Worm (Caenorhabditis elegans) whole organism, L2 larva: ENCODE results near the gene cal-7.

Experiments used
- C34F6.9 ChIP-seq: fragments of 150-350 bp; optimal IDR thresholded peaks from 2 replicates; lab custom pipeline; 2014; ENCODE audit warnings: missing biosample characterization, missing genetic modification characterization
- F13H6.1 ChIP-seq: sonication (generic microtip); optimal IDR thresholded peaks from 2 replicates; lab custom pipeline; 2016; ENCODE audit warnings: missing genetic modification characterization, missing compliant biosample characterization
- Y55F3AM.14 ChIP-seq: fragments of 200-800 bp; sonication (Bioruptor generic); optimal IDR thresholded peaks from 2 replicates; lab custom pipeline; 2018; ENCODE audit warnings: mild to moderate bottlenecking, missing genetic modification characterization, missing compliant biosample characterization
- ZK546.5 ChIP-seq: sonication (generic microtip); optimal IDR thresholded peaks from 2 replicates; lab custom pipeline; 2017; ENCODE audit warnings: missing biosample characterization, missing genetic modification characterization
- alr-1 ChIP-seq: fragments of 150-350 bp; optimal IDR thresholded peaks from 2 replicates; lab custom pipeline; 2014; ENCODE audit warnings: missing biosample characterization, missing genetic modification characterization
- blmp-1 ChIP-seq: sonication (generic microtip); optimal IDR thresholded peaks from 2 replicates; lab custom pipeline; 2017; ENCODE audit warnings: missing genetic modification characterization, mild to moderate bottlenecking, missing compliant biosample characterization, antibody characterized with exemption, moderate library complexity; ENCODE audit not compliant: insufficient read depth
- ceh-16 ChIP-seq: fragments of 150-350 bp; optimal IDR thresholded peaks from 2 replicates; lab custom pipeline; 2014; ENCODE audit warnings: missing biosample characterization, missing genetic modification characterization
- ceh-82 ChIP-seq: fragments of 150-350 bp; optimal IDR thresholded peaks from 2 replicates; lab custom pipeline; 2014; ENCODE audit warnings: missing biosample characterization, missing genetic modification characterization
- egl-27 ChIP-seq: sonication (generic microtip); optimal IDR thresholded peaks from 3 replicates; lab custom pipeline; 2017; ENCODE audit warnings: missing biosample characterization, missing genetic modification reagents, missing genetic modification characterization
- elt-3 ChIP-seq: sonication (generic microtip); optimal IDR thresholded peaks from 2 replicates; lab custom pipeline; 2017; ENCODE audit warnings: missing biosample characterization, missing genetic modification characterization
- fos-1 ChIP-seq: fragments of 150-350 bp; optimal IDR thresholded peaks from 2 replicates; lab custom pipeline; 2014; ENCODE audit warnings: missing biosample characterization, missing genetic modification characterization
- gmeb-1 ChIP-seq: fragments of 150-350 bp; optimal IDR thresholded peaks from 2 replicates; lab custom pipeline; 2014; ENCODE audit warnings: missing biosample characterization, missing genetic modification characterization
- lin-11 ChIP-seq: fragments of 150-350 bp; sonication (generic microtip); optimal IDR thresholded peaks from 2 replicates; lab custom pipeline; 2014; ENCODE audit warnings: missing biosample characterization, missing genetic modification characterization, inconsistent platforms, mixed read lengths
- lin-13 ChIP-seq: fragments of 150-350 bp; optimal IDR thresholded peaks from 2 replicates; lab custom pipeline; 2014; ENCODE audit warnings: missing biosample characterization, missing genetic modification reagents, missing genetic modification characterization
- lin-39 ChIP-seq: fragments of 150-350 bp; optimal IDR thresholded peaks from 2 replicates; lab custom pipeline; 2014; ENCODE audit warnings: missing biosample characterization, missing genetic modification reagents, missing genetic modification characterization
- lsy-2 ChIP-seq, 2 experiments: fragments of 150-350 bp in 1 of 2; sonication (generic microtip) in 1 of 2; optimal IDR thresholded peaks; 2 replicates each; lab custom pipeline; 2014 to 2017; ENCODE audit warnings: missing biosample characterization in 2 of 2, missing genetic modification characterization in 2 of 2
- mab-5 ChIP-seq: fragments of 150-350 bp; optimal IDR thresholded peaks from 2 replicates; lab custom pipeline; 2014; ENCODE audit warnings: missing biosample characterization, missing genetic modification characterization
- mbf-1 ChIP-seq: sonication (generic microtip); optimal IDR thresholded peaks from 2 replicates; lab custom pipeline; 2017; ENCODE audit warnings: missing biosample characterization, missing genetic modification characterization
- nhr-10 ChIP-seq: sonication (generic microtip); optimal IDR thresholded peaks from 2 replicates; lab custom pipeline; 2017; ENCODE audit warnings: missing biosample characterization, missing genetic modification characterization
- nhr-11 ChIP-seq: fragments of 150-350 bp; optimal IDR thresholded peaks from 2 replicates; lab custom pipeline; 2014; ENCODE audit warnings: missing biosample characterization, missing genetic modification characterization
- nhr-12 ChIP-seq: fragments of 150-350 bp; optimal IDR thresholded peaks from 2 replicates; lab custom pipeline; 2014; ENCODE audit warnings: missing biosample characterization, missing genetic modification characterization
- nhr-129 ChIP-seq: fragments of 150-350 bp; optimal IDR thresholded peaks from 2 replicates; lab custom pipeline; 2014; ENCODE audit warnings: missing biosample characterization, missing genetic modification characterization
- nhr-23 ChIP-seq: fragments of 150-350 bp; optimal IDR thresholded peaks from 2 replicates; lab custom pipeline; 2014; ENCODE audit warnings: missing biosample characterization, missing genetic modification reagents, missing genetic modification characterization
- nhr-25 ChIP-seq: fragments of 150-350 bp; sonication (generic microtip); optimal IDR thresholded peaks from 3 replicates; lab custom pipeline; 2014; ENCODE audit warnings: missing biosample characterization, missing genetic modification characterization
- nhr-6 ChIP-seq: fragments of 150-350 bp; optimal IDR thresholded peaks from 2 replicates; lab custom pipeline; 2014; ENCODE audit warnings: missing biosample characterization, missing genetic modification characterization
- nhr-77 ChIP-seq: fragments of 150-350 bp; optimal IDR thresholded peaks from 2 replicates; lab custom pipeline; 2014; ENCODE audit warnings: missing biosample characterization, missing genetic modification characterization
- peb-1 ChIP-seq: fragments of 150-350 bp; optimal IDR thresholded peaks from 2 replicates; lab custom pipeline; 2014; ENCODE audit warnings: missing biosample characterization, missing genetic modification characterization
- sem-4 ChIP-seq: fragments of 150-350 bp; optimal IDR thresholded peaks from 2 replicates; lab custom pipeline; 2014; ENCODE audit warnings: missing biosample characterization, missing genetic modification reagents, missing genetic modification characterization
- skn-1 ChIP-seq: sonication (generic microtip); optimal IDR thresholded peaks from 2 replicates; lab custom pipeline; 2017; ENCODE audit warnings: missing biosample characterization, missing genetic modification characterization
- sma-3 ChIP-seq: sonication (generic microtip); optimal IDR thresholded peaks from 2 replicates; lab custom pipeline; 2016; ENCODE audit warnings: missing genetic modification reagents, missing genetic modification characterization, missing compliant biosample characterization
- snpc-4 ChIP-seq: fragments of 150-350 bp; optimal IDR thresholded peaks from 2 replicates; lab custom pipeline; 2014; ENCODE audit warnings: missing biosample characterization, missing genetic modification characterization
- unc-39 ChIP-seq: fragments of 150-350 bp; optimal IDR thresholded peaks from 2 replicates; lab custom pipeline; 2014; ENCODE audit warnings: missing biosample characterization, missing genetic modification characterization
- unc-62 ChIP-seq: fragments of 150-350 bp; optimal IDR thresholded peaks from 2 replicates; lab custom pipeline; 2014; ENCODE audit warnings: missing biosample characterization, missing genetic modification reagents, missing genetic modification characterization
- ztf-11 ChIP-seq: sonication (generic microtip); optimal IDR thresholded peaks from 2 replicates; lab custom pipeline; 2017; ENCODE audit warnings: missing biosample characterization, missing genetic modification characterization
- ztf-4 ChIP-seq: fragments of 150-350 bp; optimal IDR thresholded peaks from 2 replicates; lab custom pipeline; 2014; ENCODE audit warnings: missing biosample characterization, missing genetic modification characterization

Gene cal-7

ce11 chrV:9775734-9776133 is 41.8 kb downstream of the cal-7 start, which contains the start of gene F46B6.12:
F46B6.12 (minus strand) TSS chrV:9775834.
- TF ChIP-seq skn-1 (tag; lab: Kevin White, UChicago) (no peak), alr-1 (tag; lab: Kevin White, UChicago) (no peak), lsy-2 (tag; optimal IDR thresholded peaks at IDR 0.05; lab: Kevin White, UChicago) (no peak), blmp-1 (tag; lab: Kevin White, UChicago) (no peak), Y55F3AM.14 (GFP tag; lab: Kevin White, UChicago) (no peak), lin-13 (GFP tag; lab: Kevin White, UChicago) (no peak)
- TF ChIP-seq, all 48 proteins: peak for 0

ce11 chrV:9777645-9778044 is 43.7 kb downstream of the cal-7 start, which contains the start of gene smg-4:
smg-4 (minus strand) TSS chrV:9777745.
- TF ChIP-seq ztf-4 (no peak), fos-1 (tag; lab: Kevin White, UChicago) (no peak), C34F6.9 (tag; lab: Kevin White, UChicago) (no peak), nhr-12 (tag; lab: Kevin White, UChicago) (no peak), snpc-4 (tag; lab: Kevin White, UChicago) (no peak), unc-39 (tag; lab: Kevin White, UChicago) (no peak), F13H6.1 (tag; lab: Kevin White, UChicago) (no peak), nhr-77 (tag; lab: Kevin White, UChicago) (no peak), nhr-25 (no peak), sma-3 (no peak), lin-11 (tag; lab: Kevin White, UChicago) (no peak)
- TF ChIP-seq, all 48 proteins: peak for 0

ce11 chrV:9779418-9779817 is 45.5 kb downstream of the cal-7 start, which contains the start of gene F46B6.4:
F46B6.4 (minus strand) TSS chrV:9779518.
- no peak for TF ChIP-seq nhr-10
- TF ChIP-seq lin-11 (tag; lab: Kevin White, UChicago): no peak
- no peak for TF ChIP-seq nhr-25
- TF ChIP-seq lin-13 (GFP tag; lab: Kevin White, UChicago): no peak
- no peak for TF ChIP-seq lsy-2 (tag; optimal IDR thresholded peaks at IDR 0.05; lab: Kevin White, UChicago)
- no peak for TF ChIP-seq ceh-16 (tag; lab: Kevin White, UChicago)
- TF ChIP-seq lin-39: no peak
- TF ChIP-seq ZK546.5: no peak
- no peak for TF ChIP-seq unc-39 (tag; lab: Kevin White, UChicago)
- no peak for TF ChIP-seq elt-3 (tag; lab: Kevin White, UChicago)
- no peak for TF ChIP-seq unc-62 (GFP tag; lab: Kevin White, UChicago)
- no peak for TF ChIP-seq mab-5
- no peak for TF ChIP-seq ztf-11 (tag; lab: Kevin White, UChicago)
- TF ChIP-seq nhr-12 (tag; lab: Kevin White, UChicago): no peak
- no peak for TF ChIP-seq nhr-6 (tag; lab: Kevin White, UChicago)
- TF ChIP-seq alr-1 (tag; lab: Kevin White, UChicago): no peak

- TF ChIP-seq elt-3 (tag; lab: Kevin White, UChicago): no peak
- TF ChIP-seq lin-13 (GFP tag; lab: Kevin White, UChicago): no peak
- no peak for TF ChIP-seq alr-1 (tag; lab: Kevin White, UChicago)
- TF ChIP-seq lin-39: no peak
- no peak for TF ChIP-seq fos-1 (tag; lab: Kevin White, UChicago)
- TF ChIP-seq nhr-129 (tag; lab: Kevin White, UChicago): no peak
- TF ChIP-seq nhr-25: no peak
- no peak for TF ChIP-seq ztf-11 (tag; lab: Kevin White, UChicago)
- no peak for TF ChIP-seq nhr-11 (tag; lab: Kevin White, UChicago)
- no peak for TF ChIP-seq nhr-23 (tag; lab: Kevin White, UChicago)
- TF ChIP-seq lin-11 (tag; lab: Kevin White, UChicago): no peak
- no peak for TF ChIP-seq peb-1 (tag; lab: Kevin White, UChicago)
- no peak for TF ChIP-seq sem-4 (tag; lab: Kevin White, UChicago)
- TF ChIP-seq mbf-1 (tag; lab: Kevin White, UChicago): no peak
- TF ChIP-seq ceh-82: no peak
- TF ChIP-seq egl-27 (tag; lab: Kevin White, UChicago): no peak
- TF ChIP-seq gmeb-1 (tag; lab: Kevin White, UChicago): no peak
- TF ChIP-seq ztf-4: no peak
- no peak for TF ChIP-seq nhr-77 (tag; lab: Kevin White, UChicago)
Observed at ce11 chrV:9782045-9782444, 48.1 kb downstream of the cal-7 start.
